Worm (Caenorhabditis elegans) whole organism, L4 larva: Measurements from ENCODE around the gene F22B5.6.

Experiments used
- Y75B8A.6 ChIP-seq: fragments of 200-800 bp; sonication (Bioruptor generic); IDR thresholded peaks from 2 replicates; pipeline ENCODE4 v1.3.6; 2022; ENCODE audit warnings: missing genetic modification reagents, missing genetic modification characterization, missing compliant biosample characterization
- ceh-82 ChIP-seq: sonication (generic microtip); optimal IDR thresholded peaks from 2 replicates; lab custom pipeline; 2017; ENCODE audit warnings: missing biosample characterization, missing genetic modification characterization
- cey-2 ChIP-seq: sonication (generic microtip); optimal IDR thresholded peaks from 3 replicates; lab custom pipeline; 2017; ENCODE audit warnings: missing genetic modification characterization, mild to moderate bottlenecking, missing compliant biosample characterization, antibody characterized with exemption, borderline replicate concordance; ENCODE audit not compliant: insufficient read depth
- ctbp-1 ChIP-seq: fragments of 200-800 bp; sonication (Bioruptor generic); IDR thresholded peaks from 2 replicates; pipeline ENCODE4 v1.3.6; 2022; ENCODE audit warnings: missing genetic modification reagents, missing genetic modification characterization, missing compliant biosample characterization
- daf-16 ChIP-seq, 3 experiments: sonication (generic microtip); optimal IDR thresholded peaks; 2 replicates each; lab custom pipeline; 2016 to 2017; ENCODE audit warnings: missing genetic modification characterization in 3 of 3, missing genetic modification reagents in 3 of 3, mild to moderate bottlenecking in 2 of 3, missing compliant biosample characterization in 2 of 3, missing biosample characterization in 1 of 3, moderate library complexity in 1 of 3
- hlh-11 ChIP-seq: fragments of 200-800 bp; sonication (Bioruptor generic); optimal IDR thresholded peaks from 2 replicates; lab custom pipeline; 2018; ENCODE audit warnings: mild to moderate bottlenecking, missing genetic modification characterization, missing compliant biosample characterization
- lin-13 ChIP-seq: fragments of 150-350 bp; optimal IDR thresholded peaks from 2 replicates; lab custom pipeline; 2014; ENCODE audit warnings: missing biosample characterization, missing genetic modification reagents, missing genetic modification characterization
- lin-15B ChIP-seq: fragments of 150-350 bp; sonication (generic microtip); optimal IDR thresholded peaks from 3 replicates; lab custom pipeline; 2014; ENCODE audit warnings: missing biosample characterization, missing genetic modification characterization
- lin-39 ChIP-seq: fragments of 150-350 bp; optimal IDR thresholded peaks from 2 replicates; lab custom pipeline; 2014; ENCODE audit warnings: missing biosample characterization, missing genetic modification reagents, missing genetic modification characterization
- rbr-2 ChIP-seq: sonication (generic microtip); optimal IDR thresholded peaks from 2 replicates; lab custom pipeline; 2016; ENCODE audit warnings: missing genotype, missing genetic modification characterization, missing compliant biosample characterization
- snpc-4 ChIP-seq: fragments of 150-350 bp; optimal IDR thresholded peaks from 2 replicates; lab custom pipeline; 2014; ENCODE audit warnings: missing biosample characterization, missing genetic modification characterization
- unc-39 ChIP-seq: sonication (generic microtip); optimal IDR thresholded peaks from 2 replicates; lab custom pipeline; 2017; ENCODE audit warnings: missing biosample characterization, missing genetic modification characterization
- unc-62 ChIP-seq, 3 experiments: fragments of 150-350 bp in 1 of 3; sonication (generic microtip); optimal IDR thresholded peaks in 2 of 3; peaks in 1 of 3; 1 replicate in 1 of 3; 2 replicates in 2 of 3; lab custom pipeline; 2014 to 2017; ENCODE audit warnings: missing biosample characterization in 3 of 3, missing genetic modification characterization in 3 of 3, missing genetic modification reagents in 3 of 3, missing genotype in 1 of 3

DNA sequence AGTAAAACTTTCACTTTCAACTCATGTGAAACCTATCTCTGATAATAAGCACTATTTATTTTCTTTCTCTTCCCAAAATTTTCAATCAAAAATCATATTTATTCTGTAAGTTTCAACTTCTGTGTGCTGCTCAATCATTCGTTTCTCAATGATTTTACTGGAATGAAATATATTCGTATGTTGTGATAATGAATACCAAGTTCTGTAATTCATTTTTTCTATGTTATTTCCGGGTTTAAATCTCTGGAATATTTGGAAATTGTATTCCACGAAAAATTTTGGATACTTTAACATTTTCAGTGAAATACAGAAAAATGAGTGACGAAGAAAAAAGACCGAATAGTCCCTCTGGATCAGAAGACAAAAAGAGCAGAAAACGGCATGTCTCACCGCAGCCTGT lies 11.8 kb upstream of the F22B5.6 start, which contains the start of gene M05D6.2:
- TF ChIP-seq unc-39: no peak
- no peak for TF ChIP-seq ceh-82
- TF ChIP-seq lin-13 (GFP tag; lab: Kevin White, UChicago): no peak
- TF ChIP-seq unc-62 (GFP tag; optimal IDR thresholded peaks at IDR 0.05 in 1 of 2; lab: Kevin White, UChicago): no peak
- TF ChIP-seq unc-62 (tag; optimal IDR thresholded peaks at IDR 0.05; lab: Kevin White, UChicago): no peak
- TF ChIP-seq daf-16 (GFP tag; optimal IDR thresholded peaks at IDR 0.05; lab: Kevin White, UChicago): no peak
- no peak for TF ChIP-seq daf-16 (tag; optimal IDR thresholded peaks at IDR 0.05; lab: Kevin White, UChicago)
- TF ChIP-seq lin-39 (tag; lab: Kevin White, UChicago): no peak
- TF ChIP-seq hlh-11 (tag; lab: Kevin White, UChicago): no peak
- TF ChIP-seq rbr-2: no peak
- no peak for TF ChIP-seq cey-2 (tag; lab: Kevin White, UChicago)
- no peak for TF ChIP-seq Y75B8A.6 (GFP tag; lab: Robert Waterston, UW)
- no peak for TF ChIP-seq snpc-4 (tag; lab: Kevin White, UChicago)
- no peak for TF ChIP-seq ctbp-1 (GFP tag; lab: Robert Waterston, UW)
- TF ChIP-seq lin-15B (tag; lab: Kevin White, UChicago): no peak
